Fruit fly (Drosophila melanogaster): ENCODE data around the gene CG13314.

CG13314 gene

DNA sequence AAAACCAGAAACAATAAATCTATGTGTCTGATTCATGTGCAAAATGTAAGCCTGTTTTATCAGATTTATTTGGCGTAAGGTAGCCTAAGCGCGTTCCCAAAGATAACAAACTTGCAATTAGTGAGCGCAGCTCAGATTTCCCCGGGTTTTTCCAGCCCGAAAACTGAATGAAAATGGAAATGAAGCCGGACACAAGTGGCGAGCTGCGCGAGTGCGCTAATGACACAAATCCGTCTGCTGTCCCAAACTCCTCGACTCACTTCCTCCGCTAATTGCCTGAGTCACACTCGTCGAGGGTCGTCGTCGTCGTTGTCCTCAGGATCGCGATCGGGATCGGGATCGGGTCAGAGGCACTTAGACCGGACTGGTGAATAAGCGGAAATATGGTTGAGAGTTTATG, 20.9 kb downstream of the CG13314 start:
- no peak for TF ChIP-seq noc (tag; optimal IDR thresholded peaks at IDR 0.05)

- TF ChIP-seq noc (tag; optimal IDR thresholded peaks at IDR 0.05): no peak
Measured at dm6 chr3L:9003369-9003768, 21.8 kb downstream of the CG13314 start.

dm6 chr3L:9004788-9005246, 23.2 kb downstream of the CG13314 start, which contains the start of gene Doc3:
Doc3 (plus strand) TSS chr3L:9005196.
- no peak for TF ChIP-seq noc (tag; optimal IDR thresholded peaks at IDR 0.05)

DNA sequence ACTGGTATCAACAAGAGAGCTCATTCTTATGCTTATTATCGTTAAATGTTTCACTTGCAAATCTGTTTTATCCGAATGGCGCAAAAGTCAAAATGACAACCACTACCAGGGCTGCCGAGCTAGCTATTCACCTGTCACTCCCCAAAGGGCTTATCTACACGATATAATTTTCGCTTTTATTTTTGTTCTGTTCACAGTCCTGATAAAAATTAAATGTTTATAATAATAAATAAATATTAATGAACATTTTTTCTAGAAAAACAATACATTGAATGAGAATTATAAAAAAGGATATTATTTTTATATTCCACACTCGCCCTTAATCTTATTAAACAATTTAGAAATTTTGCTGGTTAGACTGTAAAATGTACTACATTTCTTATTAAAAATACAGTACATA, 28.1 kb downstream of the CG13314 start, which contains the start of gene CG5194:
TSS of gene CG5194 (minus strand) at position 101 of the 400 bp plus-strand sequence.
- no peak for TF ChIP-seq noc (tag; optimal IDR thresholded peaks at IDR 0.05)

- TF ChIP-seq noc (tag; optimal IDR thresholded peaks at IDR 0.05): no peak
Measured at dm6 chr3L:9011485-9012389, 30.1 kb downstream of the CG13314 start.

DNA sequence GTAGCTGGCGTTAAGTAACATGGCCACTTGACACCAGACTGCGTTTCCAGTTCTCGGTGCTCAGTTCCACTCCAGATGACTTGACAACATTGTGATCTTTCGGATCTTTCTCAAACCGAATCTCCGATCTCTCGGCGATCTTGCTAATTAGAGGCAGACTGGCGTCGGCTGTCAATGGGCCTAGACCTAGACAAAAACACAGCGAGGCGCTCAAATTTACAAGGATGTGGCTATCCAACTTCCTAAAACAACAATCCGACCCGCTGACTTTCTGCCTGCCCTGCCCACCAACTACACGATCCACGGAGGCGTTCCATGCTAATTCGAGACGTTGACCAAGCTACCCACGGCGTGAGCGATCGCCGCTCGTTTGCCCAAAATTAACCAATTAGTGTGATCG, 32.1 kb downstream of the CG13314 start:
- TF ChIP-seq noc (tag; optimal IDR thresholded peaks at IDR 0.05): no peak

- no peak for TF ChIP-seq noc (tag; optimal IDR thresholded peaks at IDR 0.05)
Measured at dm6 chr3L:9017414-9017813, 35.8 kb downstream of the CG13314 start.

- no peak for TF ChIP-seq noc (tag; optimal IDR thresholded peaks at IDR 0.05)
Measured at dm6 chr3L:9019196-9019662, 37.6 kb downstream of the CG13314 start, which contains the start of gene Doc2. Doc2 (minus strand) TSS chr3L:9019246.

DNA sequence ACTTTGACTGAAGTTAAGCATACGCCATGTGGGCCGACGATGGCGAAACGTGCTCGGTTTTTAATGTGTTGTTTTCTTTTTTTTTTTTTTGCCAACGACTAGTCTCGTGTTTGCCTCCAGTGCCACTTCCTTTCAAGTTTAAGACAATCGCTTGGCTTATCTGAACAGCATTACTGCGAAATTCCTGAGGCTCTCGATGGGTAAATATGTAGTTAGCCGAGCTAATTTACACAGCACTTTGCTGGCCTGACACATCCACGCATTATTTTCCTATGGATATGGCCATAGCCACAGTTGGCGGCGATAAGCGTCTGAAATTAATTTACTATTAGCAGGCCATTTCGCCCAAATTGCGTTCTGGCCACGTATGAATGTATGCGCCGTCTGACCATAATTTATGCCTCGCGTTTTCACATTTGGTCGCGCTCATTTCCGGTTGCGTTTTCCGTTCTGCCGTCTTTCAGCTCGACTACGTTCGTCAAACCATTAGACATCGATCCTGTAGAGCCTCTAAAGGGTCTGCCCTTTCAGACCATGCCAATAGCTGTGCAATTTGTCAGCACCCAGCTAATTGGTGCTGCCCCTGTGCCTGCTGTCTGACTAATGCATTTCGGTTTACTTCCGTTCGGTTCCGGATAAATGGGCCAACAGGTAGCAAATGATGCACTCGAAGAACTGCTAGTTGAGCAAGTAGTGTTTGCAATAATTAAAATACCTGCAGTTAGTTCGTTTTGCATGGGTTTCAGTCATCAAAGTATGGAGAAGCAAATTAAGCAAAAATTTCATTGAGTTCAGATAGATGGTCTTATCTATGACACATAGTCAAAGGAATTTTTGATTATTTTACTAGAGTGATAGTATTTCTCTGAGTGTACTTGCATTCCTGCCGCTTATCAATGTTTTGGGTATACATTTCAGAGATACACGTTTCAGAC, 39.1 kb downstream of the CG13314 start:
- peak; percentile 57 for TF ChIP-seq noc (tag; optimal IDR thresholded peaks at IDR 0.05)

- peak; percentile 78 for TF ChIP-seq noc (tag; optimal IDR thresholded peaks at IDR 0.05)
Measured at dm6 chr3L:9023627-9024026, 42.0 kb downstream of the CG13314 start.

DNA sequence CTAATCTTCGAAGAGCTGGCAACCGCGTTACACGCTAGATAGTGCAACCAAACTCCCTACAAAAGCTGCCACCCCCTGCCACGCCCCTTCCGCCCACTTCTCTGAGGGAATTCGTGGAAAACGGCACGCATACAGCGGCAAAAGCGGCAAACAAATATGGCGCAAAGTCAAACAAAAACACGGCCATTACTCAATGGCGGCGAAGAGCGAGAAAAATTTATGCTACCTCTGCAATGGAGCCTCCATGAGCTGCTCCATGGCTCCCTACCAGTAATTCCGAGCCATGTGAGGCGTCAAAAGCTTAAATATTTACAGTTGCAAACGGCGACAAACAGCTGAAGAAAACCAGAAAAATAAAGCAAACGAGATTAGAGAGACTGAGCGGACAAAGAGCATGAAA, 43.1 kb downstream of the CG13314 start:
- no peak for TF ChIP-seq noc (tag; optimal IDR thresholded peaks at IDR 0.05)

dm6 chr3L:9025178-9025577, 43.6 kb downstream of the CG13314 start:
- TF ChIP-seq noc (tag; optimal IDR thresholded peaks at IDR 0.05): peak; percentile 36

DNA sequence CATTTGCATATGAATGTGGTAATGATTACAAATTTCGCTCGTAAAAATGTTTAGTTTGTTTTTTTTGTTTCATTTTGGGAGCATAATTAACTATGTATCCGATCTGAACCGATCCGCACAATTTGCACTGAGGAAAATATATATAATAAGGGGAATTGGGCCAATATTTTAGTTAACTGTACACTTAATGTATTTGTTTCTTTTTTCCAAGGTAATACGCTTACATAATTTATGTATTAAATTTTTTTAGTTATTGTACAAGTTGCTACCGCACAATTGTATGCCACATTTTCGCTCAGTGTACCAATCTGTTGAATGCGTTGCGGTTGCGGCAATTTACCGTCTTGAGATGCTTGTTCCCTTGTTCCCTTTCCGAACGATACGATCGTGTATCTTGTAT, 44.1 kb downstream of the CG13314 start:
- TF ChIP-seq noc (tag; optimal IDR thresholded peaks at IDR 0.05): peak; percentile 47

DNA sequence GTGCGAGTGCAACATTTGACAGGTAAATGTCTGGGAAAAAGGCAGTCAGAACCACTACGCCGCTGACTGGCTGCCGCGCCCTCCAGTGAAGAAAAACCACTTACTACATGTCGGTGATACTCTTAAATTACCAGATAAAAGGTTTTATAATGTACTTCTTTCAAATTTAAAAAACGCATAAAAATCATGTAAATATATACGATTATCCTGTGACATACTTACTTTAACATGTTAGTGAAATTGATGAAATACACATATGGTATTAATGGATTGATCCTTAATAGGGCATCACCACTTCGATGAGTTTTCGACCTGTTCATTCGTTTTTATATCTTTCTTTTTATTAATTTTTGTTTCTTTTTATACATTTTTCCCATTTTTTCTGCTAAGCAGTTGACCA, 45.0 kb downstream of the CG13314 start:
- TF ChIP-seq noc (tag; optimal IDR thresholded peaks at IDR 0.05): no peak

DNA sequence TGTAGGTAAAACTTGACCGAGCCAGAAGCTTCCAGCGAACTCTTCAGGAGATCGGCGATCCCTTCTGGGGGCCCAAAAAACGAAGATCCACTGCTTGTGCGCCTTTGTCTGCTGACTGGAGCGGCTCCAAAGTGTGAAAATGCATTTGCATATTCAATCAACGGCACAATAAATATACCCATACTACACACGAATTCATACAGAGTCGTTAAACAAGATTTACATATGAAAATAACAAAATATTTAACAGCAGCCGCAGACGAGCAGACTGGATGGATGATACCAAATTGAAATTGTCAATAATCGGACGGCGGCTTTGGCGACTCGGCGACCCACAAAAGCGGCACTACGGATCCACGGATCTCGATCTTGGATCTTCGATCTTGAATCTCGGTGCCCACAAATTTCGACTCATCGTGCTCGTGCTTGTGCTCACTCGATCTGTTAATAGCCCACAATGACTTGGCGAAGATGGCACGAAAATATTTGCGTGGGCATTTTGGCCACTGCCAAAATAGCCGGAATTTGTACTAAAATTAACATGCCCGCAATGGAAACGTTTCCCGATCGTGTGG, 45.6 kb downstream of the CG13314 start:
- TF ChIP-seq noc (tag; optimal IDR thresholded peaks at IDR 0.05): no peak

DNA sequence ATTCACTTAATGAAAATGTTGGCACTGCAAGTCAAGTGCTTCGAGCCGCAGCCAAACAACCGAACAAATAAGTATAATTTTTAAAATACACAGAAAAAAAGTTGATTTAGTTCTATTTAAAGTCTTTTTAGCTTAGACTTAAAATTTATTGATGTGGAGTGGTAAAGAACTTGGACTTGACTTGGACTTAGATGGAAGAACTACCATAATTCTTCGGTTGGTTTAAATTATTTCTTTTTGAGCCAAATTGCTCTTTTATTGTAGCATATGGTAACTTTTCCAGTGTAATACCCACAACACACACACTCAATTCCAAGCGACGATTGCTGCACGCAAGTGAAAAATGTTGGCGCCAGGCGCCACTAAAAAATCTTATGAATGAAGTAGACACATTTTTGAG, 46.5 kb downstream of the CG13314 start:
- TF ChIP-seq noc (tag; optimal IDR thresholded peaks at IDR 0.05): no peak

Data from whole organism, larva.